Fruit fly (Drosophila melanogaster): ENCODE measurements around the gene glec.
A peak's percentile ranks its signal among the peaks of the same experiment; 100 is the strongest.

Gene glec

DNA sequence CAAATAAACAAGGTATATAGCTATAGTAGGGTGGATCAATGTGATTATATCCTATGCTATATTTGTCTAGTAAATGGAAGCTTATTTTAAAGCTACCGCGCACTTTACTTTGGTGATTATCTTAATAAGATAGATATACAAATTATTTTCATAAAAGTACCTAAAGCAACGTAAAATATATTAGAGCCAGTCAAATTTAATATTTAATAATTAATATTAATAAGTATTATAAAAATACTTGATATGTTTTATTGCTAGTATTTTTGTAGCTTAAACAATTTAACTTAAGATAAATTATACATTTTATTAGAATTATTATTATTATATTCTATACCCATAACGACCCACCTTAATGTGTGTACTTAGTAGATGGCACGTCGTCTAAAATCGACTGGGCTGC is 16.4 kb downstream of the glec start (continued):
- peak; percentile 47 for TF ChIP-seq Asciz (GFP tag; optimal IDR thresholded peaks at IDR 0.05)
- no peak for TF ChIP-seq CG1529 (GFP tag; optimal IDR thresholded peaks at IDR 0.05)
- TF ChIP-seq D19A (tag; optimal IDR thresholded peaks at IDR 0.05), result peak; percentile 53
- peak; percentile 52 for TF ChIP-seq CG2712 (tag; optimal IDR thresholded peaks at IDR 0.05)
- TF ChIP-seq z (GFP tag; IDR thresholded peaks at IDR 0.05), result no peak
- peak; percentile 42 for TF ChIP-seq lab (GFP tag; optimal IDR thresholded peaks at IDR 0.05)
- TF ChIP-seq CG13123 (GFP tag; optimal IDR thresholded peaks at IDR 0.05), result no peak
- peak in 1 of 2 experiments; percentile 26 for TF ChIP-seq bsh (GFP tag; optimal IDR thresholded peaks at IDR 0.05)
- TF ChIP-seq CG10462 (GFP tag; optimal IDR thresholded peaks at IDR 0.05), result no peak
- TF ChIP-seq CG6854 (GFP tag; optimal IDR thresholded peaks at IDR 0.05), result peak; percentile 33
- peak; percentile 43 for TF ChIP-seq grau (tag; optimal IDR thresholded peaks at IDR 0.05)
- no peak for TF ChIP-seq Sry-β (GFP tag; optimal IDR thresholded peaks at IDR 0.05)
- no peak for TF ChIP-seq ranshi (GFP tag; IDR thresholded peaks at IDR 0.05)
- TF ChIP-seq YL-1 (GFP tag; optimal IDR thresholded peaks at IDR 0.05), result no peak
- TF ChIP-seq kah (GFP tag; optimal IDR thresholded peaks at IDR 0.05), result peak; percentile 10
- peak; percentile 20 for TF ChIP-seq nmo (GFP tag; optimal IDR thresholded peaks at IDR 0.05)
- peak; percentile 10 for TF ChIP-seq Deaf1 (tag; optimal IDR thresholded peaks at IDR 0.05)
- no peak for TF ChIP-seq jing (GFP tag; optimal IDR thresholded peaks at IDR 0.05)
- peak; percentile 13 for TF ChIP-seq CG9727 (GFP tag; optimal IDR thresholded peaks at IDR 0.05)
- TF ChIP-seq CG13296 (GFP tag; optimal IDR thresholded peaks at IDR 0.05), result peak; percentile 64
- TF ChIP-seq Meics (GFP tag; optimal IDR thresholded peaks at IDR 0.05), result peak; percentile 33
- TF ChIP-seq NK7.1 (GFP tag; optimal IDR thresholded peaks at IDR 0.05), result no peak
- TF ChIP-seq CG1233 (GFP tag; optimal IDR thresholded peaks at IDR 0.05), result peak; percentile 34
- TF ChIP-seq CG33213 (GFP tag; optimal IDR thresholded peaks at IDR 0.05), result no peak
- TF ChIP-seq Hr51 (GFP tag; optimal IDR thresholded peaks at IDR 0.05), result peak in 1 of 2 experiments; percentile 73
- no peak for TF ChIP-seq tgo (GFP tag; IDR thresholded peaks at IDR 0.05)
- no peak for TF ChIP-seq CG8944 (GFP tag; optimal IDR thresholded peaks at IDR 0.05)
- TF ChIP-seq sima (GFP tag; optimal IDR thresholded peaks at IDR 0.05), result no peak
- TF ChIP-seq CG2678 (tag; optimal IDR thresholded peaks at IDR 0.05), result peak; percentile 73
- TF ChIP-seq CG6683 (GFP tag; optimal IDR thresholded peaks at IDR 0.05), result no peak
- TF ChIP-seq CG17359 (tag; optimal IDR thresholded peaks at IDR 0.05), result peak; percentile 9
- no peak for TF ChIP-seq Lhr (GFP tag; optimal IDR thresholded peaks at IDR 0.05)
- peak; percentile 46 for TF ChIP-seq nom (GFP tag; optimal IDR thresholded peaks at IDR 0.05)
- peak; percentile 38 for TF ChIP-seq CG15269 (tag; optimal IDR thresholded peaks at IDR 0.05)
- no peak for TF ChIP-seq CG17328 (GFP tag; IDR thresholded peaks at IDR 0.05)
- peak; percentile 54 for TF ChIP-seq CG3281 (GFP tag; optimal IDR thresholded peaks at IDR 0.05)
- TF ChIP-seq CG12659 (GFP tag; optimal IDR thresholded peaks at IDR 0.05), result peak; percentile 11
- no peak for TF ChIP-seq esg (GFP tag; conservative IDR thresholded peaks at IDR 0.05)
- TF ChIP-seq Atf-2 (GFP tag; optimal IDR thresholded peaks at IDR 0.05), result no peak
- peak; percentile 30 for TF ChIP-seq CG4424 (GFP tag; optimal IDR thresholded peaks at IDR 0.05)
- TF ChIP-seq Trl (optimal IDR thresholded peaks at IDR 0.05), result no peak
- no peak for TF ChIP-seq Trl (GFP tag; optimal IDR thresholded peaks at IDR 0.05)
- TF ChIP-seq ems (GFP tag; optimal IDR thresholded peaks at IDR 0.05), result no peak
- no peak for TF ChIP-seq hbn (GFP tag; IDR thresholded peaks at IDR 0.05; ENCODE audit: partially characterized antibody)
- no peak for TF ChIP-seq fu2 (GFP tag; optimal IDR thresholded peaks at IDR 0.05)
- TF ChIP-seq CG14014 (GFP tag; IDR thresholded peaks at IDR 0.05), result no peak
- TF ChIP-seq CG9437 (GFP tag; optimal IDR thresholded peaks at IDR 0.05), result peak; percentile 6
- no peak for TF ChIP-seq chinmo (GFP tag; IDR thresholded peaks at IDR 0.05; ENCODE audit: partially characterized antibody)
- no peak for TF ChIP-seq bab2 (GFP tag; optimal IDR thresholded peaks at IDR 0.05)
- TF ChIP-seq Lim3 (GFP tag; IDR thresholded peaks at IDR 0.05), result no peak
- peak; percentile 54 for TF ChIP-seq Blimp-1 (GFP tag; optimal IDR thresholded peaks at IDR 0.05)
